Worm (Caenorhabditis elegans) whole organism, young adult: ENCODE data around the gene T28A11.2.

Experiments used
- F37B4.10 ChIP-seq: fragments of 200-800 bp; sonication (Bioruptor generic); IDR thresholded peaks from 2 replicates; pipeline ENCODE4 v1.3.6; 2022; ENCODE audit warnings: missing genetic modification characterization, missing compliant biosample characterization
- Y53F4B.3 ChIP-seq: fragments of 200-800 bp; sonication (Bioruptor generic); IDR thresholded peaks from 2 replicates; pipeline ENCODE4 v1.3.6; 2022; ENCODE audit warnings: missing genetic modification reagents, missing genetic modification characterization, missing compliant biosample characterization
- athp-1 ChIP-seq: sonication (generic microtip); optimal IDR thresholded peaks from 2 replicates; lab custom pipeline; 2017; ENCODE audit warnings: mild to moderate bottlenecking, missing genetic modification characterization, missing compliant biosample characterization
- egl-18 ChIP-seq: fragments of 200-800 bp; sonication (Bioruptor generic); IDR thresholded peaks from 2 replicates; pipeline ENCODE4 v1.3.6; 2022; ENCODE audit warnings: missing genetic modification reagents, missing genetic modification characterization, missing compliant biosample characterization
- hlh-26 ChIP-seq: fragments of 200-800 bp; sonication (Bioruptor generic); conservative IDR thresholded peaks from 2 replicates; pipeline ENCODE4 v1.3.6; 2022; ENCODE audit warnings: missing genetic modification reagents, missing genetic modification characterization, missing compliant biosample characterization
- mcd-1 ChIP-seq: fragments of 200-800 bp; sonication (Bioruptor generic); IDR thresholded peaks from 2 replicates; pipeline ENCODE4 v1.3.6; 2022; ENCODE audit warnings: missing genetic modification reagents, missing genetic modification characterization, missing compliant biosample characterization
- pbrm-1 ChIP-seq: fragments of 200-800 bp; sonication (Bioruptor generic); IDR thresholded peaks from 2 replicates; pipeline ENCODE4 v1.3.6; 2022; ENCODE audit warnings: missing genetic modification reagents, missing genetic modification characterization, missing compliant biosample characterization
- rec-8 ChIP-seq, 2 experiments: sonication (generic microtip); optimal IDR thresholded peaks; 2 replicates each; lab custom pipeline; 2016; ENCODE audit warnings: mild to moderate bottlenecking in 2 of 2, missing genetic modification characterization in 2 of 2, missing genetic modification reagents in 2 of 2, missing genotype in 2 of 2, missing biosample characterization in 1 of 2, missing compliant biosample characterization in 1 of 2, moderate library complexity in 1 of 2
- repo-1 ChIP-seq: sonication (generic microtip); optimal IDR thresholded peaks from 2 replicates; lab custom pipeline; 2017; ENCODE audit warnings: mild to moderate bottlenecking, missing genetic modification characterization, missing compliant biosample characterization
- sea-2 ChIP-seq: fragments of 200-800 bp; sonication (Bioruptor generic); IDR thresholded peaks from 2 replicates; pipeline ENCODE4 v1.3.6; 2022; ENCODE audit warnings: missing genetic modification characterization, missing compliant biosample characterization

Gene T28A11.2

ce11 chrV:3324178-3324577, 44.0 kb downstream of the T28A11.2 start, which contains the start of gene C17B7.8:
C17B7.8 (minus strand) TSS chrV:3324278.
- TF ChIP-seq F37B4.10 (GFP tag; lab: Robert Waterston, UW) (no peak), Y53F4B.3 (no peak), repo-1 (tag; lab: Kevin White, UChicago) (no peak), rec-8 (tag; optimal IDR thresholded peaks at IDR 0.05; lab: Kevin White, UChicago) (no peak), egl-18 (no peak), mcd-1 (GFP tag; lab: Robert Waterston, UW) (no peak), hlh-26 (GFP tag; lab: Robert Waterston, UW) (no peak), athp-1 (tag; lab: Kevin White, UChicago) (no peak), pbrm-1 (GFP tag; lab: Robert Waterston, UW) (no peak), sea-2 (GFP tag; lab: Robert Waterston, UW) (no peak)
